Fruit fly (Drosophila melanogaster) whole organism, embryonic: Measurements from ENCODE around the gene Dlip1.
A peak's percentile ranks its signal among the peaks of the same experiment; 100 is the strongest.

ENCODE experiments used
- Atf-2 ChIP-seq: fragments of 200-800 bp; sonication (Bioruptor generic); optimal IDR thresholded peaks from 2 replicates; lab custom pipeline; 2016; ENCODE audit warnings: missing biosample characterization, missing genetic modification characterization
- Atf6 ChIP-seq: fragments of 200-800 bp; sonication (Bioruptor generic); IDR thresholded peaks from 2 replicates; pipeline ENCODE4 v1.3.6; 2022; ENCODE audit warnings: missing biosample characterization, missing genetic modification characterization
- BEAF-32 ChIP-seq: fragments of 200-800 bp; sonication (Bioruptor generic); optimal IDR thresholded peaks from 3 replicates; lab custom pipeline; 2017; ENCODE audit warnings: missing biosample characterization, missing genetic modification characterization, mild to moderate bottlenecking, moderate library complexity, missing genetic modification reagents
- Bgb ChIP-seq: fragments of 200-800 bp; sonication (Bioruptor generic); IDR thresholded peaks from 2 replicates; pipeline ENCODE4 v1.3.6; 2022; ENCODE audit warnings: missing biosample characterization, missing genetic modification characterization; ENCODE audit not compliant: partially characterized antibody
- CG10267 ChIP-seq: fragments of 200-800 bp; sonication (Bioruptor generic); optimal IDR thresholded peaks from 2 replicates; lab custom pipeline; 2018; ENCODE audit warnings: missing biosample characterization, mild to moderate bottlenecking, missing genetic modification characterization, moderate library complexity
- CG12391 ChIP-seq: fragments of 200-800 bp; sonication (Bioruptor generic); optimal IDR thresholded peaks from 3 replicates; lab custom pipeline; 2018; ENCODE audit warnings: missing biosample characterization, mild to moderate bottlenecking, missing genetic modification characterization, moderate library complexity
- CG12942 ChIP-seq: fragments of 200-800 bp; sonication (Bioruptor generic); optimal IDR thresholded peaks from 3 replicates; lab custom pipeline; 2016; ENCODE audit warnings: missing biosample characterization, missing genetic modification characterization
- CG14441 ChIP-seq: fragments of 200-800 bp; sonication (Bioruptor generic); IDR thresholded peaks from 2 replicates; pipeline ENCODE4 v1.3.6; 2022; ENCODE audit warnings: missing biosample characterization, missing genetic modification characterization
- CG14710 ChIP-seq: fragments of 200-800 bp; sonication (Bioruptor generic); optimal IDR thresholded peaks from 3 replicates; lab custom pipeline; 2019; ENCODE audit warnings: missing biosample characterization, mild to moderate bottlenecking, missing genetic modification characterization, moderate library complexity
- CG14860 ChIP-seq: fragments of 200-800 bp; sonication (Bioruptor generic); IDR thresholded peaks from 3 replicates; pipeline ENCODE4 v1.3.6; 2022; ENCODE audit warnings: missing biosample characterization, missing genetic modification characterization; ENCODE audit not compliant: partially characterized antibody
- CG15601 ChIP-seq: fragments of 200-800 bp; sonication (Bioruptor generic); optimal IDR thresholded peaks from 3 replicates; lab custom pipeline; 2019; ENCODE audit warnings: missing biosample characterization, mild to moderate bottlenecking, missing genetic modification characterization, moderate library complexity
- CG1603 ChIP-seq: fragments of 200-800 bp; sonication (Bioruptor generic); optimal IDR thresholded peaks from 2 replicates; lab custom pipeline; 2019; ENCODE audit warnings: missing biosample characterization, mild to moderate bottlenecking, missing genetic modification characterization, moderate library complexity
- CG17359 ChIP-seq: fragments of 200-800 bp; sonication (Bioruptor generic); optimal IDR thresholded peaks from 3 replicates; lab custom pipeline; 2018; ENCODE audit warnings: missing biosample characterization, mild to moderate bottlenecking, missing genetic modification characterization, moderate library complexity
- CG2120 ChIP-seq: fragments of 200-800 bp; sonication (Bioruptor generic); optimal IDR thresholded peaks from 3 replicates; lab custom pipeline; 2016; ENCODE audit warnings: missing biosample characterization, missing genetic modification characterization
- CG3995 ChIP-seq: fragments of 200-800 bp; sonication (Bioruptor generic); optimal IDR thresholded peaks from 3 replicates; lab custom pipeline; 2016; ENCODE audit warnings: missing biosample characterization, missing genetic modification characterization
- CG4617 ChIP-seq: fragments of 200-800 bp; sonication (Bioruptor generic); optimal IDR thresholded peaks from 3 replicates; lab custom pipeline; 2016; ENCODE audit warnings: missing biosample characterization, missing genetic modification characterization, borderline replicate concordance
- CG7928 ChIP-seq: fragments of 200-800 bp; sonication (Bioruptor generic); optimal IDR thresholded peaks from 2 replicates; lab custom pipeline; 2017; ENCODE audit warnings: missing biosample characterization, mild to moderate bottlenecking, missing genetic modification characterization
- CG8924 ChIP-seq: fragments of 200-800 bp; optimal IDR thresholded peaks from 3 replicates; lab custom pipeline; 2019; ENCODE audit warnings: missing biosample characterization, mild to moderate bottlenecking, missing genetic modification characterization, moderate library complexity
- CG8944 ChIP-seq: fragments of 200-800 bp; sonication (Bioruptor generic); optimal IDR thresholded peaks from 3 replicates; lab custom pipeline; 2016; ENCODE audit warnings: missing biosample characterization, missing genetic modification characterization
- CG9797 ChIP-seq: fragments of 200-800 bp; sonication (Bioruptor generic); optimal IDR thresholded peaks from 3 replicates; lab custom pipeline; 2018; ENCODE audit warnings: missing biosample characterization, mild to moderate bottlenecking, missing genetic modification characterization
- CG9876 ChIP-seq: fragments of 200-800 bp; sonication (Bioruptor generic); optimal IDR thresholded peaks from 2 replicates; lab custom pipeline; 2016; ENCODE audit warnings: missing biosample characterization, missing genetic modification characterization
- CHES-1-like ChIP-seq: fragments of 200-800 bp; sonication (Bioruptor generic); optimal IDR thresholded peaks from 2 replicates; lab custom pipeline; 2016; ENCODE audit warnings: missing biosample characterization, missing genetic modification characterization
- D19B ChIP-seq: fragments of 200-800 bp; sonication (Bioruptor generic); optimal IDR thresholded peaks from 2 replicates; lab custom pipeline; 2017; ENCODE audit warnings: missing biosample characterization, mild to moderate bottlenecking, missing genetic modification characterization
- Dbx ChIP-seq: fragments of 200-800 bp; sonication (Bioruptor generic); IDR thresholded peaks from 3 replicates; pipeline ENCODE4 v1.3.6; 2022; ENCODE audit warnings: missing biosample characterization, missing genetic modification characterization
- Dll ChIP-seq: fragments of 200-800 bp; sonication (Bioruptor generic); IDR thresholded peaks from 4 replicates; pipeline ENCODE4 v1.3.6; 2022; ENCODE audit warnings: missing biosample characterization, missing genetic modification characterization; ENCODE audit not compliant: partially characterized antibody
- Doc3 ChIP-seq: fragments of 200-800 bp; sonication (Bioruptor generic); IDR thresholded peaks from 3 replicates; pipeline ENCODE4 v1.3.6; 2022; ENCODE audit warnings: missing biosample characterization, missing genetic modification characterization; ENCODE audit not compliant: partially characterized antibody
- Gsc ChIP-seq: fragments of 200-800 bp; sonication (Bioruptor generic); IDR thresholded peaks from 2 replicates; pipeline ENCODE4 v1.3.6; 2022; ENCODE audit warnings: missing biosample characterization, missing genetic modification characterization
- H2.0 ChIP-seq: fragments of 200-800 bp; sonication (Bioruptor generic); IDR thresholded peaks from 2 replicates; pipeline ENCODE4 v1.3.6; 2022; ENCODE audit warnings: missing biosample characterization, missing genetic modification characterization
- Hey ChIP-seq: fragments of 200-800 bp; sonication (Bioruptor generic); optimal IDR thresholded peaks from 3 replicates; lab custom pipeline; 2018; ENCODE audit warnings: missing biosample characterization, mild to moderate bottlenecking, missing genetic modification characterization
- Hmx ChIP-seq: fragments of 200-800 bp; sonication (Bioruptor generic); optimal IDR thresholded peaks from 2 replicates; lab custom pipeline; 2016; ENCODE audit warnings: missing biosample characterization, missing genetic modification characterization
- Lhr ChIP-seq: fragments of 200-800 bp; sonication (Bioruptor generic); optimal IDR thresholded peaks from 3 replicates; lab custom pipeline; 2017; ENCODE audit warnings: mild to moderate bottlenecking, missing biosample characterization, missing genetic modification reagents, missing genetic modification characterization
- MBD-R2 ChIP-seq: fragments of 200-800 bp; sonication (Bioruptor generic); IDR thresholded peaks from 2 replicates; pipeline ENCODE4 v1.3.6; 2022; ENCODE audit warnings: missing biosample characterization, missing genetic modification characterization
- MESR4 ChIP-seq: fragments of 200-800 bp; sonication (Bioruptor generic); optimal IDR thresholded peaks from 2 replicates; lab custom pipeline; 2018; ENCODE audit warnings: missing biosample characterization, mild to moderate bottlenecking, missing genetic modification characterization, moderate library complexity
- Med ChIP-seq: fragments of 200-800 bp; sonication (Bioruptor generic); peaks from one replicate; lab custom pipeline; 2016; ENCODE audit warnings: missing biosample characterization, missing genetic modification characterization, mild to moderate bottlenecking, inconsistent platforms, moderate library complexity
- Myb ChIP-seq: fragments of 200-800 bp; sonication (Bioruptor generic); optimal IDR thresholded peaks from 2 replicates; lab custom pipeline; 2016; ENCODE audit warnings: missing biosample characterization, missing genetic modification characterization
- Sin3A ChIP-seq: fragments of >200 bp; optimal IDR thresholded peaks from 2 replicates; lab custom pipeline; 2018
- Sry-δ ChIP-seq: fragments of 200-800 bp; sonication (Bioruptor generic); optimal IDR thresholded peaks from 2 replicates; lab custom pipeline; 2016; ENCODE audit warnings: missing biosample characterization, missing genetic modification characterization
- abd-A ChIP-seq: fragments of 200-800 bp; sonication (Bioruptor generic); optimal IDR thresholded peaks from 3 replicates; lab custom pipeline; 2019; ENCODE audit warnings: missing biosample characterization, mild to moderate bottlenecking, missing genetic modification characterization, moderate library complexity
- gfzf ChIP-seq: fragments of 200-800 bp; sonication (Bioruptor generic); optimal IDR thresholded peaks from 2 replicates; lab custom pipeline; 2016; ENCODE audit warnings: missing biosample characterization, mild to moderate bottlenecking, missing genetic modification characterization, moderate library complexity
- h ChIP-seq: fragments of >200 bp; optimal IDR thresholded peaks from 2 replicates; lab custom pipeline; 2017
- oc ChIP-seq: fragments of 200-800 bp; sonication (Bioruptor generic); optimal IDR thresholded peaks from 2 replicates; lab custom pipeline; 2018; ENCODE audit warnings: missing biosample characterization, mild to moderate bottlenecking, missing genetic modification characterization, moderate library complexity
- p53 ChIP-seq: fragments of 200-800 bp; sonication (Bioruptor generic); optimal IDR thresholded peaks from 2 replicates; lab custom pipeline; 2016; ENCODE audit warnings: missing biosample characterization, missing genetic modification characterization
- phol ChIP-seq: fragments of 200-800 bp; sonication (Bioruptor generic); optimal IDR thresholded peaks from 3 replicates; lab custom pipeline; 2018; ENCODE audit warnings: missing biosample characterization, mild to moderate bottlenecking, missing genetic modification characterization, moderate library complexity
- pita ChIP-seq: fragments of 200-800 bp; sonication (Bioruptor generic); optimal IDR thresholded peaks from 2 replicates; lab custom pipeline; 2017; ENCODE audit warnings: missing biosample characterization, mild to moderate bottlenecking, missing genetic modification characterization
- pzg ChIP-seq: fragments of 200-800 bp; sonication (Bioruptor generic); optimal IDR thresholded peaks from 3 replicates; lab custom pipeline; 2018; ENCODE audit warnings: missing biosample characterization, mild to moderate bottlenecking, missing genetic modification characterization, moderate library complexity
- row ChIP-seq: fragments of 200-800 bp; sonication (Bioruptor generic); IDR thresholded peaks from 3 replicates; pipeline ENCODE4 v1.3.6; 2022; ENCODE audit warnings: missing biosample characterization, missing genetic modification characterization
- sens ChIP-seq: fragments of 200-800 bp; sonication (Bioruptor generic); peaks from one replicate; lab custom pipeline; 2016; ENCODE audit warnings: missing biosample characterization, missing genetic modification characterization
- sr ChIP-seq: fragments of 200-800 bp; sonication (Bioruptor generic); IDR thresholded peaks from 3 replicates; pipeline ENCODE4 v1.3.6; 2022; ENCODE audit warnings: missing biosample characterization, missing genetic modification characterization
- sug ChIP-seq: fragments of 200-800 bp; optimal IDR thresholded peaks from 2 replicates; lab custom pipeline; 2019; ENCODE audit warnings: missing biosample characterization, mild to moderate bottlenecking, missing genetic modification characterization, moderate library complexity
- trem ChIP-seq: fragments of 200-800 bp; optimal IDR thresholded peaks from 3 replicates; lab custom pipeline; 2019; ENCODE audit warnings: missing biosample characterization, mild to moderate bottlenecking, missing genetic modification characterization, moderate library complexity
- z ChIP-seq: fragments of 200-800 bp; sonication (Bioruptor generic); IDR thresholded peaks from 3 replicates; pipeline ENCODE4 v1.3.6; 2022; ENCODE audit warnings: missing biosample characterization, missing genetic modification characterization

The Dlip1 gene

DNA sequence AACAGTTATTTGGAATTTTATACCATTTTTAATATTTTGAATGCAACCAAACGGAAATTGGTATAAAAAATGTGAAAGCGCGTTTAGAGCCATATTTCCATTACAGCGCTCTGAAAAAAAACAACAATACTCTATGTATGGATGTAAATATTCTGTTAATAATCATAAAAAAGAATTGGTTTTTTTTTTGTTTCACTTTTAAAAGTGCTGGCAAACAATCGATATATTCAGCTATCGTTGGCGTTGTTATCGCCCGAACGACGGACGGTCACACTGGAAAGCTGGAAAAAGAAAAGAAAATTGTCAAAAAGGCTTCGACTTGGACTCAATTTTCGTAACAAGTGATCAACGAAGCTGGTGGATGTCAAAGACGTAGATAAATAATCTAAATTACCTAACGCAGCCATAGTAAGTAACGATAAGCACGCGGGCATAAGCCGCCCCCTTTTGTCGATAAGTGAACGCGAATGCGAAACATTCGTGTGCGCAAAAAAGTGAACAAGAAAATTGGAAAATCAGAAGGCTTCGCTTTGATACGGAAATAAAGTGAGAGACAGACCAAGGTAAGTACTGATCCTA, 16.1 kb upstream of the Dlip1 start, which contains the start of gene CG7065 (continued):
- peak; percentile 68 for TF ChIP-seq Dll
- peak; percentile 17 for TF ChIP-seq CG17359 (tag; lab: Kevin White, UChicago)
- TF ChIP-seq Atf-2 (GFP tag; lab: Kevin White, UChicago) = no peak
- TF ChIP-seq Hmx (GFP tag; lab: Kevin White, UChicago) = no peak
- peak; percentile 69 for TF ChIP-seq Bgb
- TF ChIP-seq CG3995 (GFP tag; lab: Kevin White, UChicago) = peak; percentile 20
- no peak for TF ChIP-seq CG9876 (GFP tag; lab: Kevin White, UChicago)
- no peak for TF ChIP-seq h (lab: Kevin White, UChicago)
- no peak for TF ChIP-seq Gsc (GFP tag; lab: Robert Waterston, UW)
- TF ChIP-seq CG14441 (GFP tag; lab: Robert Waterston, UW) = no peak
- TF ChIP-seq CG1603 (tag; lab: Kevin White, UChicago) = peak; percentile 33
- no peak for TF ChIP-seq p53 (GFP tag; lab: Kevin White, UChicago)
- TF ChIP-seq CG14860 (GFP tag; lab: Robert Waterston, UW) = 0 out of 3 replicates have a peak, but pooled peaks have one; percentile 36
- TF ChIP-seq Sry-δ = peak; percentile 73
- TF ChIP-seq D19B (GFP tag; lab: Kevin White, UChicago) = no peak
- no peak for TF ChIP-seq CG8944 (GFP tag; lab: Kevin White, UChicago)
- TF ChIP-seq CG12942 = no peak
- peak; percentile 70 for TF ChIP-seq CG9797
- TF ChIP-seq trem (tag; lab: Kevin White, UChicago) = peak; percentile 37
- TF ChIP-seq pita = no peak
- TF ChIP-seq sens = peak; percentile 59
- TF ChIP-seq CHES-1-like (GFP tag; lab: Kevin White, UChicago) = no peak
- TF ChIP-seq sr (GFP tag; lab: Robert Waterston, UW) = no peak
- TF ChIP-seq Hey (tag; lab: Kevin White, UChicago) = no peak
- no peak for TF ChIP-seq Lhr (GFP tag; lab: Kevin White, UChicago)

dm6 chrX:9148989-9149522, 9.4 kb upstream of the Dlip1 start, which contains the start of the genes fh and Bap111:
TSS of gene fh (minus strand) at chrX:9149071.
TSS of gene Bap111 (plus strand) at chrX:9149309.
- TF ChIP-seq z (GFP tag; lab: Robert Waterston, UW) (no peak), Dbx (no peak), BEAF-32 (GFP tag; lab: Kevin White, UChicago) (peak; percentile 42), pzg (GFP tag; lab: Kevin White, UChicago) (peak; percentile 48), oc (tag; lab: Kevin White, UChicago) (no peak), Sin3A (lab: Kevin White, UChicago) (peak; percentile 16), CG14710 (tag; lab: Kevin White, UChicago) (peak; percentile 59), trem (tag; lab: Kevin White, UChicago) (peak; percentile 99), row (peak; percentile 25; the same call in 1 of the 3 replicates), CG7928 (GFP tag; lab: Kevin White, UChicago) (no peak), Atf6 (no peak), CG15601 (tag; lab: Kevin White, UChicago) (peak; percentile 7), CG2120 (GFP tag; lab: Kevin White, UChicago) (peak; percentile 9), sug (peak; percentile 7), CG10267 (peak; percentile 84), phol (tag; lab: Kevin White, UChicago) (peak; percentile 96), abd-A (no peak), Myb (GFP tag; lab: Kevin White, UChicago) (peak; percentile 23), CG8924 (tag; lab: Kevin White, UChicago) (peak; percentile 27), gfzf (peak; percentile 85), MESR4 (GFP tag; lab: Kevin White, UChicago) (peak; percentile 72), Med (GFP tag; lab: Kevin White, UChicago) (peak; percentile 54), MBD-R2 (peak; percentile 54), Doc3 (GFP tag; lab: Robert Waterston, UW) (no peak), CG12391 (tag; lab: Kevin White, UChicago) (peak; percentile 21), CG4617 (GFP tag; lab: Kevin White, UChicago) (peak; percentile 22), H2.0 (GFP tag; lab: Robert Waterston, UW) (no peak)
